Worm (Caenorhabditis elegans) whole organism, early embryonic: ENCODE results near the gene Y37E11B.10.

ENCODE experiments used
- F13C5.2 ChIP-seq: sonication (generic microtip); optimal IDR thresholded peaks from 2 replicates; lab custom pipeline; 2017; ENCODE audit warnings: mild to moderate bottlenecking, missing genetic modification characterization, inconsistent platforms, missing compliant biosample characterization
- tbx-11 ChIP-seq: fragments of 200-800 bp; sonication (Bioruptor generic); IDR thresholded peaks from 2 replicates; pipeline ENCODE4 v1.3.6; 2022; ENCODE audit warnings: missing genetic modification characterization, missing compliant biosample characterization

ce11 chrIV:3654823-3655222, 48.6 kb upstream of the Y37E11B.10 start:
- TF ChIP-seq tbx-11 (no peak), F13C5.2 (tag; lab: Kevin White, UChicago) (no peak)
